Worm (Caenorhabditis elegans) whole organism, L2 larva: ENCODE measurements around the gene F49C12.3.
"Not testable (repeated sequence)": the region's sequence is repeated elsewhere in the genome, so short reads cannot be mapped to it uniquely, and the experiment has no call there.

ENCODE experiments used
- C34F6.9 ChIP-seq: fragments of 150-350 bp; optimal IDR thresholded peaks from 2 replicates; lab custom pipeline; 2014; ENCODE audit warnings: missing biosample characterization, missing genetic modification characterization
- F13H6.1 ChIP-seq: sonication (generic microtip); optimal IDR thresholded peaks from 2 replicates; lab custom pipeline; 2016; ENCODE audit warnings: missing genetic modification characterization, missing compliant biosample characterization
- R02D3.7 ChIP-seq: fragments of 150-350 bp; optimal IDR thresholded peaks from 2 replicates; lab custom pipeline; 2014; ENCODE audit warnings: missing biosample characterization, missing genetic modification characterization
- Y55F3AM.14 ChIP-seq: fragments of 200-800 bp; sonication (Bioruptor generic); optimal IDR thresholded peaks from 2 replicates; lab custom pipeline; 2018; ENCODE audit warnings: mild to moderate bottlenecking, missing genetic modification characterization, missing compliant biosample characterization
- ZK546.5 ChIP-seq: sonication (generic microtip); optimal IDR thresholded peaks from 2 replicates; lab custom pipeline; 2017; ENCODE audit warnings: missing biosample characterization, missing genetic modification characterization
- alr-1 ChIP-seq: fragments of 150-350 bp; optimal IDR thresholded peaks from 2 replicates; lab custom pipeline; 2014; ENCODE audit warnings: missing biosample characterization, missing genetic modification characterization
- aly-2 ChIP-seq: fragments of 150-350 bp; optimal IDR thresholded peaks from 2 replicates; lab custom pipeline; 2014; ENCODE audit warnings: missing biosample characterization, missing genetic modification characterization
- ama-1 ChIP-seq: fragments of 150-350 bp; optimal IDR thresholded peaks from 2 replicates; lab custom pipeline; 2018; ENCODE audit warnings: inconsistent platforms
- blmp-1 ChIP-seq: sonication (generic microtip); optimal IDR thresholded peaks from 2 replicates; lab custom pipeline; 2017; ENCODE audit warnings: missing genetic modification characterization, mild to moderate bottlenecking, missing compliant biosample characterization, antibody characterized with exemption, moderate library complexity; ENCODE audit not compliant: insufficient read depth
- crh-2 ChIP-seq: sonication (generic microtip); optimal IDR thresholded peaks from 2 replicates; lab custom pipeline; 2017; ENCODE audit warnings: missing biosample characterization, missing genetic modification characterization
- dmd-4 ChIP-seq: sonication (generic microtip); optimal IDR thresholded peaks from 2 replicates; lab custom pipeline; 2017; ENCODE audit warnings: missing biosample characterization, missing genetic modification characterization
- egl-27 ChIP-seq: sonication (generic microtip); optimal IDR thresholded peaks from 3 replicates; lab custom pipeline; 2017; ENCODE audit warnings: missing biosample characterization, missing genetic modification reagents, missing genetic modification characterization
- elt-1 ChIP-seq: fragments of 150-350 bp; optimal IDR thresholded peaks from 2 replicates; lab custom pipeline; 2014; ENCODE audit warnings: missing biosample characterization, missing genetic modification characterization
- gmeb-1 ChIP-seq: fragments of 150-350 bp; optimal IDR thresholded peaks from 2 replicates; lab custom pipeline; 2014; ENCODE audit warnings: missing biosample characterization, missing genetic modification characterization
- lin-11 ChIP-seq: fragments of 150-350 bp; sonication (generic microtip); optimal IDR thresholded peaks from 2 replicates; lab custom pipeline; 2014; ENCODE audit warnings: missing biosample characterization, missing genetic modification characterization, inconsistent platforms, mixed read lengths
- lin-13 ChIP-seq: fragments of 150-350 bp; optimal IDR thresholded peaks from 2 replicates; lab custom pipeline; 2014; ENCODE audit warnings: missing biosample characterization, missing genetic modification reagents, missing genetic modification characterization
- lin-39 ChIP-seq: fragments of 150-350 bp; optimal IDR thresholded peaks from 2 replicates; lab custom pipeline; 2014; ENCODE audit warnings: missing biosample characterization, missing genetic modification reagents, missing genetic modification characterization
- lsy-2 ChIP-seq, 2 experiments: fragments of 150-350 bp in 1 of 2; sonication (generic microtip) in 1 of 2; optimal IDR thresholded peaks; 2 replicates each; lab custom pipeline; 2014 to 2017; ENCODE audit warnings: missing biosample characterization in 2 of 2, missing genetic modification characterization in 2 of 2
- mbf-1 ChIP-seq: sonication (generic microtip); optimal IDR thresholded peaks from 2 replicates; lab custom pipeline; 2017; ENCODE audit warnings: missing biosample characterization, missing genetic modification characterization
- nhr-11 ChIP-seq: fragments of 150-350 bp; optimal IDR thresholded peaks from 2 replicates; lab custom pipeline; 2014; ENCODE audit warnings: missing biosample characterization, missing genetic modification characterization
- nhr-12 ChIP-seq: fragments of 150-350 bp; optimal IDR thresholded peaks from 2 replicates; lab custom pipeline; 2014; ENCODE audit warnings: missing biosample characterization, missing genetic modification characterization
- nhr-129 ChIP-seq: fragments of 150-350 bp; optimal IDR thresholded peaks from 2 replicates; lab custom pipeline; 2014; ENCODE audit warnings: missing biosample characterization, missing genetic modification characterization
- nhr-21 ChIP-seq: fragments of 150-350 bp; optimal IDR thresholded peaks from 2 replicates; lab custom pipeline; 2014; ENCODE audit warnings: missing biosample characterization, missing genetic modification characterization
- nhr-23 ChIP-seq: fragments of 150-350 bp; optimal IDR thresholded peaks from 2 replicates; lab custom pipeline; 2014; ENCODE audit warnings: missing biosample characterization, missing genetic modification reagents, missing genetic modification characterization
- nhr-237 ChIP-seq: fragments of 150-350 bp; optimal IDR thresholded peaks from 2 replicates; lab custom pipeline; 2014; ENCODE audit warnings: missing biosample characterization, missing genetic modification characterization
- nhr-25 ChIP-seq: fragments of 150-350 bp; sonication (generic microtip); optimal IDR thresholded peaks from 3 replicates; lab custom pipeline; 2014; ENCODE audit warnings: missing biosample characterization, missing genetic modification characterization
- nhr-77 ChIP-seq: fragments of 150-350 bp; optimal IDR thresholded peaks from 2 replicates; lab custom pipeline; 2014; ENCODE audit warnings: missing biosample characterization, missing genetic modification characterization
- sem-4 ChIP-seq: fragments of 150-350 bp; optimal IDR thresholded peaks from 2 replicates; lab custom pipeline; 2014; ENCODE audit warnings: missing biosample characterization, missing genetic modification reagents, missing genetic modification characterization
- sma-3 ChIP-seq: sonication (generic microtip); optimal IDR thresholded peaks from 2 replicates; lab custom pipeline; 2016; ENCODE audit warnings: missing genetic modification reagents, missing genetic modification characterization, missing compliant biosample characterization
- sma-9 ChIP-seq, 2 experiments: fragments of 150-350 bp in 1 of 2; sonication (generic microtip) in 1 of 2; optimal IDR thresholded peaks; 2 replicates each; lab custom pipeline; 2014 to 2016; ENCODE audit warnings: missing genetic modification characterization in 2 of 2, mild to moderate bottlenecking in 1 of 2, missing biosample characterization in 1 of 2, missing compliant biosample characterization in 1 of 2, missing genetic modification reagents in 1 of 2, moderate library complexity in 1 of 2
- snpc-4 ChIP-seq: fragments of 150-350 bp; optimal IDR thresholded peaks from 2 replicates; lab custom pipeline; 2014; ENCODE audit warnings: missing biosample characterization, missing genetic modification characterization
- unc-39 ChIP-seq: fragments of 150-350 bp; optimal IDR thresholded peaks from 2 replicates; lab custom pipeline; 2014; ENCODE audit warnings: missing biosample characterization, missing genetic modification characterization
- unc-55 ChIP-seq: fragments of 150-350 bp; sonication (generic microtip); optimal IDR thresholded peaks from 3 replicates; lab custom pipeline; 2014; ENCODE audit warnings: missing biosample characterization, missing genetic modification reagents, missing genetic modification characterization
- unc-62 ChIP-seq: fragments of 150-350 bp; optimal IDR thresholded peaks from 2 replicates; lab custom pipeline; 2014; ENCODE audit warnings: missing biosample characterization, missing genetic modification reagents, missing genetic modification characterization
- zag-1 ChIP-seq: fragments of 150-350 bp; optimal IDR thresholded peaks from 2 replicates; lab custom pipeline; 2014; ENCODE audit warnings: missing biosample characterization, missing genetic modification characterization
- ztf-11 ChIP-seq: sonication (generic microtip); optimal IDR thresholded peaks from 2 replicates; lab custom pipeline; 2017; ENCODE audit warnings: missing biosample characterization, missing genetic modification characterization
- ztf-4 ChIP-seq: fragments of 150-350 bp; optimal IDR thresholded peaks from 2 replicates; lab custom pipeline; 2014; ENCODE audit warnings: missing biosample characterization, missing genetic modification characterization

F49C12.3 gene

DNA sequence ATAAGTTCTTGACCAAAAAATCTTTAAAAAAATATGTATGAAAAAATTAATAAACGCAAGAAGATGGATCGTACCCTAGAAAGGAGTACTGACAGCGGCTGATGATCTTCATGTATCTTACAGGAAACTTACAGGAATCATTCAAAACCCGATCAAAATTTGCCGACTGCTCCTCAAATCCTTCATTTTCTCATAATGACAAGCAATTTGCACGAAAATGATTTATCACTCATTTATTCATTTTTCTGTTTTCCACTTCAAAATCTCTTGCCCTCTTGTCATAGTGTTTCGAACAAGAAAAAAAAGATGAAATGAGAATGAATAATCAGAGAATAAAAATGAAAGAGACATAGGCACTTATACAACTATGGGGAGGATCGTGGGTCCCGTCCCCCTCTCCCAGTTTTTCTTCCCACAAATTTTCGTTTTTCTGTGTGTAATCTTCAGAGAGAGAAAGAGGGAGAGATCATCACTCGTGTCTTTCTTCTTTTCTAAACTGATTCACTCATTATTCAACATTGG, 26.2 kb upstream of the F49C12.3 start, which contains the start of gene nmy-3:
nmy-3 (plus strand) TSS at position 472 of the 522 bp plus-strand sequence.
- no peak for TF ChIP-seq nhr-23 (tag; lab: Kevin White, UChicago)
- no peak for TF ChIP-seq ZK546.5
- no peak for TF ChIP-seq unc-39 (tag; lab: Kevin White, UChicago)
- no peak for TF ChIP-seq lin-13
- TF ChIP-seq blmp-1 (tag; lab: Kevin White, UChicago): no peak
- TF ChIP-seq ztf-11: no peak
- TF ChIP-seq gmeb-1 (tag; lab: Kevin White, UChicago): no peak
- TF ChIP-seq mbf-1 (tag; lab: Kevin White, UChicago): no peak
- no peak for TF ChIP-seq snpc-4 (tag; lab: Kevin White, UChicago)
- TF ChIP-seq ztf-4: no peak
- TF ChIP-seq R02D3.7 (tag; lab: Kevin White, UChicago): no peak
- TF ChIP-seq sma-9 (GFP tag; optimal IDR thresholded peaks at IDR 0.05; lab: Kevin White, UChicago): no peak
- TF ChIP-seq sma-9 (tag; optimal IDR thresholded peaks at IDR 0.05; lab: Kevin White, UChicago): no peak
- no peak for TF ChIP-seq nhr-237
- TF ChIP-seq C34F6.9: no peak
- no peak for TF ChIP-seq sma-3 (GFP tag; lab: Kevin White, UChicago)
- TF ChIP-seq egl-27 (tag; lab: Kevin White, UChicago): no peak
- no peak for TF ChIP-seq elt-1 (tag; lab: Kevin White, UChicago)
- TF ChIP-seq nhr-77 (tag; lab: Kevin White, UChicago): no peak
- no peak for TF ChIP-seq zag-1 (tag; lab: Kevin White, UChicago)

DNA sequence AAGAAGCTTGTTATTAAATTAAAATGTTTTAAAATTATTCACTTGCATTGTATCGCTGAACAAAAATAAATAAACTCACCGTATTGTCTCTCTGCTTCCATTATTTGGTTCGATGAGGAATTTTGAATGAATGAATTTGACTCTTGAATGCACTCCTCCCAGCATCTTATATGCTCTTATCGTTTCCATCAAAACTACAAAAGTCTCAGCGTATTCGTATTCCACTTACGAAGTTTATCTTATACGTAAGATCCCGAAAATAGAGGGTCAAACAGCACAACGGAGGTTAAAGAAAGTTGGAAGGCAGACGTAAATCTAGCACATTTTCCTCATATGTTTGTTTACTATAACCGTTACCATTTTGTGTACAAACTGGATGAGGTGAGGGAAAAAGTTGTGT, 13.9 kb upstream of the F49C12.3 start, which contains the start of gene nhr-267:
nhr-267 (minus strand) TSS at position 101 of the 400 bp plus-strand sequence.
- TF ChIP-seq unc-62; unc-39 (tag; lab: Kevin White, UChicago); nhr-23 (tag; lab: Kevin White, UChicago): not testable (repeated sequence)

DNA sequence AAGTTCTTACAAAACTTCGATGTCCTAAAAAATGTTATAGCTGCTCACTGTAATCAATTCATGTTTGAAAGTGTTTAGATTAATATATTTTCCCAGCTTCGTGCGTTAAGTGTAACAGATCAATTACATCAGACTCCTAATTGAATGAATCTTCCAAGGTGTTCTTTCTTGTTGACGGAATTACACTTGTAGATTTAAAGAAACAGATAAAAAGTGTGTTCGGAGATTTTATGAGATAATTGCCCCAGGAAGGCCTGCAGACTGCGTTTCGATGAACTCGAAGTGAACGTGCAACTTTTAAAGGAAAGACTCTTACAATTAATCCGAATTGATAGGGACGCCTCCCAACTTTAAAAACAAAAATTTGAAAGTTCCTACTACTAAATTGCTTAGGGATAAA, 10.6 kb upstream of the F49C12.3 start:
- TF ChIP-seq nhr-11 (no peak), lsy-2 (tag; optimal IDR thresholded peaks at IDR 0.05; lab: Kevin White, UChicago) (no peak), nhr-12 (tag; lab: Kevin White, UChicago) (no peak), lin-11 (no peak), ama-1 (lab: Kevin White, UChicago) (no peak), unc-55 (no peak), alr-1 (tag; lab: Kevin White, UChicago) (no peak), elt-1 (tag; lab: Kevin White, UChicago) (peak; percentile 73)
- TF ChIP-seq, all 48 proteins: peak for 1

DNA sequence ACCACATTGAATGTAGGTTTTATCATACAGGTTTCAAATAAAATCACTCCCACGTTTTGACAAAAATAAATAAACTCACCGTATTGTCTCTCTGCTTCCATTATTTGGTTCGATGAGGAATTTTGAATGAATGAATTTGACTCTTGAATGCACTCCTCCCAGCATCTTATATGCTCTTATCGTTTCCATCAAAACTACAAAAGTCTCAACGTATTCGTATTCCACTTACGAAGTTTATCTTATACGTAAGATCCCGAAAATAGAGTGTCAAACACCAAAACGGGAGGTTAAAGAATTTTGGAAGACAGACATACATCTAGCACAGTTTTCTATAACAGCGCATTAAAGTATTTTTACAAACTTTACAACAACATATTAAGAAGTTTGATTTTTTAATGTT, 6.4 kb upstream of the F49C12.3 start, which contains the start of gene nhr-264:
nhr-264 (minus strand) TSS at position 101 of the 400 bp plus-strand sequence.
- TF ChIP-seq nhr-237; sma-9 (GFP tag; optimal IDR thresholded peaks at IDR 0.05; lab: Kevin White, UChicago); sma-9 (tag; optimal IDR thresholded peaks at IDR 0.05; lab: Kevin White, UChicago); R02D3.7 (tag; lab: Kevin White, UChicago): not testable (repeated sequence)

DNA sequence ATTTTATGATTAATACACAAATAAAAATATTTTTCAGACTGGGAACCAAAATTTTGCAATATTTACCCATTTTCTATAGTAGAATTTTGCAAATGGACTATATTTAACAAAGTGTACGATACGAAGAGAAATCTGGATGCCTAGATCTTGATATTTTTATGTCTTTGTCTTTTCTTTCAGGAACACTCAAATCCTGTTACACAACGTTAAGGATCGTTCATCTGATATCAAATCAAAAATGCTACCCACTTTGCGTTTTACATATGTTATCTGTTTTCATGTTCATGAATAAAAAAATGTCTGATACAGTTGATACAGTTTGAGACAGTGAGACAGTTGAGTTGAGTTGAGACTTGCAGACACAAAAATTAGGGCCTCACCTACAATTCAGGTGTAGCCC, 3.9 kb upstream of the F49C12.3 start, which contains the start of gene F49C12.1:
F49C12.1 (minus strand) TSS at position 70 of the 400 bp plus-strand sequence.
- TF ChIP-seq nhr-21 (tag; lab: Kevin White, UChicago) (no peak), nhr-129 (tag; lab: Kevin White, UChicago) (no peak), mbf-1 (tag; lab: Kevin White, UChicago) (no peak), lin-39 (tag; lab: Kevin White, UChicago) (no peak), gmeb-1 (tag; lab: Kevin White, UChicago) (no peak), unc-55 (no peak), F13H6.1 (tag; lab: Kevin White, UChicago) (no peak), ztf-11 (no peak), nhr-11 (no peak), nhr-23 (tag; lab: Kevin White, UChicago) (no peak)

DNA sequence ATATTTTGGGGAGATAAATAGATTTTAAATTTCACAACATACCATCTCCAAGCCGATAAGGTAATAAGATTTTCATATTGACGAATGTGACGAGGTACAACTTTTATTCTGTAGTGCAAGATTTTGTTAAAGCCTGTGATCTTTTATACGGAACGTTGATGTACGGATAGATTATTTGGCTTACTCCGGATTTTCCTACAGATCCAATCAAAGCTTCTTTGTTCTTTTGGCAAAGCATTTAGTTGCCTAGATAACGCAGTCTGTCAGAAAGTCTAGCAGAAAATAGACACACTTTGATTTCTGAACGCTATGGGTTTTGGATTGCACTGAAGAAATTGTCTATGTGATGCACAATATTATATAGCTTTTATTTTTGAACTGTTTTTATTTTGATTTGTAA, 1.1 kb upstream of the F49C12.3 start, which contains the start of gene F49C12.2:
F49C12.2 (minus strand) TSS at position 101 of the 400 bp plus-strand sequence.
- TF ChIP-seq snpc-4 (tag; lab: Kevin White, UChicago): no peak
- TF ChIP-seq alr-1 (tag; lab: Kevin White, UChicago): no peak
- no peak for TF ChIP-seq lin-13
- TF ChIP-seq nhr-129 (tag; lab: Kevin White, UChicago): no peak
- TF ChIP-seq sem-4: no peak
- TF ChIP-seq nhr-237: no peak
- no peak for TF ChIP-seq lin-39 (tag; lab: Kevin White, UChicago)
- TF ChIP-seq lin-11: no peak
- TF ChIP-seq aly-2: no peak
- TF ChIP-seq blmp-1 (tag; lab: Kevin White, UChicago): no peak
- no peak for TF ChIP-seq nhr-25 (tag; lab: Kevin White, UChicago)
- no peak for TF ChIP-seq mbf-1 (tag; lab: Kevin White, UChicago)
- no peak for TF ChIP-seq unc-39 (tag; lab: Kevin White, UChicago)
- no peak for TF ChIP-seq Y55F3AM.14 (GFP tag; lab: Kevin White, UChicago)
- TF ChIP-seq crh-2 (tag; lab: Kevin White, UChicago): no peak
- no peak for TF ChIP-seq dmd-4 (tag; lab: Kevin White, UChicago)
- no peak for TF ChIP-seq F13H6.1 (tag; lab: Kevin White, UChicago)
